Worm (Caenorhabditis elegans) whole organism, mixed stage, embryonic: Measurements from ENCODE around the gene skr-5.

Experiments
- cnd-1 ChIP-seq: fragments of 200-800 bp; sonication (Bioruptor generic); optimal IDR thresholded peaks from 2 replicates; lab custom pipeline; 2018; ENCODE audit warnings: mild to moderate bottlenecking, missing genetic modification characterization, missing compliant biosample characterization
- drap-1 ChIP-seq: fragments of 200-800 bp; sonication (Bioruptor generic); optimal IDR thresholded peaks from 3 replicates; lab custom pipeline; 2018; ENCODE audit warnings: mild to moderate bottlenecking, missing genetic modification characterization, missing compliant biosample characterization
- elt-3 ChIP-seq: fragments of 150-350 bp; optimal IDR thresholded peaks from 2 replicates; lab custom pipeline; 2014; ENCODE audit warnings: missing biosample characterization, missing genetic modification characterization
- lin-32 ChIP-seq: fragments of 200-800 bp; sonication (Bioruptor generic); optimal IDR thresholded peaks from 2 replicates; lab custom pipeline; 2018; ENCODE audit warnings: mild to moderate bottlenecking, missing genetic modification characterization, missing compliant biosample characterization
- lsy-2 ChIP-seq: fragments of 150-350 bp; optimal IDR thresholded peaks from 2 replicates; lab custom pipeline; 2014; ENCODE audit warnings: missing biosample characterization, missing genetic modification characterization
- mep-1 ChIP-seq: fragments of 150-350 bp; optimal IDR thresholded peaks from 2 replicates; lab custom pipeline; 2017; ENCODE audit warnings: missing biosample characterization, missing genetic modification reagents, missing genetic modification characterization, inconsistent platforms
- nhr-12 ChIP-seq: fragments of 150-350 bp; optimal IDR thresholded peaks from 2 replicates; lab custom pipeline; 2014; ENCODE audit warnings: missing biosample characterization, missing genetic modification characterization
- nhr-28 ChIP-seq: fragments of 150-350 bp; optimal IDR thresholded peaks from 2 replicates; lab custom pipeline; 2014; ENCODE audit warnings: missing biosample characterization, missing genetic modification characterization
- nhr-76 ChIP-seq: sonication (generic microtip); optimal IDR thresholded peaks from 2 replicates; lab custom pipeline; 2017; ENCODE audit warnings: missing biosample characterization, missing genetic modification characterization
- sptf-1 ChIP-seq: sonication (generic microtip); optimal IDR thresholded peaks from 2 replicates; lab custom pipeline; 2017; ENCODE audit warnings: mild to moderate bottlenecking, missing genetic modification characterization, moderate library complexity, missing compliant biosample characterization
- unc-62 ChIP-seq: fragments of 150-350 bp; optimal IDR thresholded peaks from 2 replicates; lab custom pipeline; 2014; ENCODE audit warnings: missing biosample characterization, missing genetic modification reagents, missing genetic modification characterization
- ztf-11 ChIP-seq: fragments of 150-350 bp; optimal IDR thresholded peaks from 2 replicates; lab custom pipeline; 2014; ENCODE audit warnings: missing biosample characterization, missing genetic modification characterization

- no peak for TF ChIP-seq unc-62 (GFP tag; lab: Kevin White, UChicago)
- no peak for TF ChIP-seq sptf-1
- no peak for TF ChIP-seq elt-3 (tag; lab: Kevin White, UChicago)
- no peak for TF ChIP-seq lin-32
- no peak for TF ChIP-seq nhr-28 (tag; lab: Kevin White, UChicago)
- no peak for TF ChIP-seq mep-1
- no peak for TF ChIP-seq ztf-11 (tag; lab: Kevin White, UChicago)
- TF ChIP-seq nhr-76 (tag; lab: Kevin White, UChicago): no peak
- TF ChIP-seq cnd-1: no peak
- TF ChIP-seq lsy-2 (tag; lab: Kevin White, UChicago): no peak
- TF ChIP-seq nhr-12 (tag; lab: Kevin White, UChicago): no peak
- TF ChIP-seq drap-1: no peak
Measured at ce11 chrV:17376639-17377038, 28.9 kb downstream of the skr-5 start, which contains the start of gene Y20C6A.1.
